Worm (Caenorhabditis elegans) whole organism, midembryonic: ENCODE results near the gene shpk-1.

Experiments used
- T22C8.4 ChIP-seq: fragments of 200-800 bp; sonication (Bioruptor generic); IDR thresholded peaks from 2 replicates; pipeline ENCODE4 v1.3.6; 2022; ENCODE audit warnings: missing genetic modification characterization, missing compliant biosample characterization
- cog-1 ChIP-seq: sonication (generic microtip); optimal IDR thresholded peaks from 2 replicates; lab custom pipeline; 2016; ENCODE audit warnings: missing genetic modification characterization, missing compliant biosample characterization
- flt-1 ChIP-seq: fragments of 200-800 bp; sonication (Bioruptor generic); IDR thresholded peaks from 2 replicates; pipeline ENCODE4 v1.3.6; 2022; ENCODE audit warnings: missing genetic modification characterization, missing compliant biosample characterization
- klf-2 ChIP-seq: fragments of 200-800 bp; sonication (Bioruptor generic); conservative IDR thresholded peaks from 2 replicates; pipeline ENCODE4 v1.3.6; 2022; ENCODE audit warnings: missing genetic modification reagents, missing genetic modification characterization, missing compliant biosample characterization
- med-1 ChIP-seq: sonication (generic microtip); optimal IDR thresholded peaks from 2 replicates; lab custom pipeline; 2017; ENCODE audit warnings: missing genetic modification characterization, mild to moderate bottlenecking, missing compliant biosample characterization, antibody characterized with exemption, missing genetic modification reagents; ENCODE audit not compliant: insufficient read depth
- ref-1 ChIP-seq: fragments of 200-800 bp; sonication (Bioruptor generic); conservative IDR thresholded peaks from 2 replicates; pipeline ENCODE4 v1.3.6; 2022; ENCODE audit warnings: missing genetic modification reagents, missing genetic modification characterization, missing compliant biosample characterization
- tab-1 ChIP-seq: fragments of 200-800 bp; sonication (Bioruptor generic); IDR thresholded peaks from 2 replicates; pipeline ENCODE4 v1.3.6; 2022; ENCODE audit warnings: missing genetic modification characterization, missing compliant biosample characterization
- ztf-23 ChIP-seq: fragments of 200-800 bp; sonication (Bioruptor generic); IDR thresholded peaks from 2 replicates; pipeline ENCODE4 v1.3.6; 2022; ENCODE audit warnings: missing genetic modification reagents, missing genetic modification characterization, missing compliant biosample characterization
- ztf-29 ChIP-seq: fragments of 200-800 bp; sonication (Bioruptor generic); IDR thresholded peaks from 2 replicates; pipeline ENCODE4 v1.3.6; 2022; ENCODE audit warnings: missing genetic modification reagents, missing genetic modification characterization, missing compliant biosample characterization

Gene shpk-1

DNA sequence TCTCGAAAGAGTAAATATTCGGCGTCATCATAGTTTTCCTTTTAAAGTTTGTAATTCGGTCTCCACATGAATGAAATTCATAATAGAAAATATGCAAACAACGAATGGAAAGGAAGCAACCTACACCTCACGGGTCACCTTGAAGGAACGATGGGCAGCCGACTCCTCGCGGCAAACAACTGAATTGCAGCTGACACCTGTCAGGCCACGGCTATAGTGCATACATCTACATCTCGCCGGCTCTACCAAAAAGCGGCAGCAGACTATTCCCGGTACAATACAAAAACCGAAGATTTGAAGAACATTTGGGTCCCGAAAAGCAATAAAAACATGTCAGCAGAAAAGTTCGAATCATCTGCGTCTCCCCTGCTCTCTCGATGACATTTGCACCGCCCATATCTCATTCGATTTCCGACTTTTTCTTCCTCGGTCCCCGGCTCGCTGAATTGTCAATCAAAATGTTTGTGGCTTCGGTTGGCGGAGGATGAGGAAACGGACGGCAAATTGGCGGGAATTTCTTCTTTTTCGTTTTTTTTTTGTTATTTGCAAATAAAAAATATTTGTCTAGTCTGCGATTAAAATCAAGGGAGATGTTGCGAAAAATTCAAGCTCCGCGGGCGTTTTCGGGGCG is 28.0 kb downstream of the shpk-1 start:
- TF ChIP-seq cog-1 (no peak), tab-1 (GFP tag; lab: Robert Waterston, UW) (no peak), klf-2 (no peak), med-1 (GFP tag; lab: Kevin White, UChicago) (no peak), T22C8.4 (GFP tag; lab: Robert Waterston, UW) (no peak), ztf-23 (GFP tag; lab: Robert Waterston, UW) (no peak)

DNA sequence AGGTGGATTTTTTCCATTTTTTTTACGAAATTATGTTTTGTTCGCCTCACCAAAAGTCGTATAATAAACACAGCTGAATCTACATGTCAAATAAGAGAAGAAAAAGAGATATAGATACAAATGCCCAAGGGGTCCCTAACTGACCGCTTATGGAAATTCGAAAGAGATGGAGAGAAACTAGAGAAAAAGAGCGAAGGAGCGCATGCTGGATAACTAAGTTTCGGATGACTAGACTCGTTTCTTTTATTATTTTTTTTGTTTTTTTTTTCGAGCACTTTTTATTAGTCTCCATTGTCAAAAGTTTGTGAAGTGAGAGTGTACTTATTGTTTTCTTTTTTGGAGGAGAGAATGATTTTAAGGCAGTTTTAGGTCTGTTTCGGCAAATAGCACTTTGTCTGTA is 29.9 kb downstream of the shpk-1 start:
- TF ChIP-seq ref-1 = no peak
- TF ChIP-seq ztf-29 (GFP tag; lab: Robert Waterston, UW) = no peak
- no peak for TF ChIP-seq klf-2
- no peak for TF ChIP-seq cog-1
- TF ChIP-seq flt-1 (GFP tag; lab: Robert Waterston, UW) = no peak
- no peak for TF ChIP-seq ztf-23 (GFP tag; lab: Robert Waterston, UW)
- TF ChIP-seq T22C8.4 (GFP tag; lab: Robert Waterston, UW) = no peak
- no peak for TF ChIP-seq med-1 (GFP tag; lab: Kevin White, UChicago)
- no peak for TF ChIP-seq tab-1 (GFP tag; lab: Robert Waterston, UW)

DNA sequence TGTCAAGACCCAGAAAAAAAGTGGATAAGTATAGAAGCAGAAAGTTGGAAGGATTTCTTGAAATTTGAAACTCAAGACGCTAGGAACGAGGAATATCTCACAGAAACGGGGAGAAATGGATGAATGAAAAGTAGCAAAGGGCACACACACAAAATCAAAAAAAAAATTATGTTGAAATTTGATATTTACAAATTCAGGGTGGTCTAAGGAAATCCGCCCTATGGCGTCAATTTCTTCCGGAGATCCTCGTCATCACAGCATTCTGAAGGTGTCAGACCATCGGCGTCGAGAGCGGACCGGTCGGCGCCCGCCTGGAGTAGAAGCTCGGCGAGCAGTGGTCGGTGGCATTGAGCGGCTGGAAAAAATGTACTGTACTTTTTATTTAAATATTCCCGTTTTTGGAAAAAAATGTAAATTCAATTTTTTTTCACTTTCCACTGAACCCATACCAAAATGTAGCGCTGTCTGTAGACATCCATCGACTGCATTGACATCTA is 32.2 kb downstream of the shpk-1 start:
- TF ChIP-seq ref-1 = no peak
- TF ChIP-seq cog-1 = no peak
- TF ChIP-seq ztf-29 (GFP tag; lab: Robert Waterston, UW) = no peak
- no peak for TF ChIP-seq T22C8.4 (GFP tag; lab: Robert Waterston, UW)
- no peak for TF ChIP-seq tab-1 (GFP tag; lab: Robert Waterston, UW)
- no peak for TF ChIP-seq med-1 (GFP tag; lab: Kevin White, UChicago)
- TF ChIP-seq ztf-23 (GFP tag; lab: Robert Waterston, UW) = no peak
- no peak for TF ChIP-seq klf-2
- no peak for TF ChIP-seq flt-1 (GFP tag; lab: Robert Waterston, UW)

DNA sequence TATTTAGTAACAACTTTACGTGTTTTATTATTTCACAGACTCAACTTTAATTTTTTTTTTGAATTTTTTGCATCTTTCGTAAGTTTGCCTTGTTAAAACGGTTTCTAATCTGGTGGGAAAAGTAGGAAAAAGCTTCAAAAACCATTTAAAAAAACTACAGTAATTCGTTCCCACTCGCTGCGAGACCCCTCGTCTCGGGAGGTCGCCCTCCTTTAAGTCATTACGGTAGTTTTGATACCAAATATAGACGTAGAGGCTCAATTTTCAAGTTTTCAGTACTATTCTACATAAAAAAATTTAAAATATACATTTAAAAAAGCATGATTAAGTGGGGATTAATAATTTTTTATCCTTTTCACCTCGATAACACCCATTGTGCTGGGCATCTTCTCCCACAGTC is 33.0 kb downstream of the shpk-1 start:
- TF ChIP-seq tab-1 (GFP tag; lab: Robert Waterston, UW) (no peak), ref-1 (no peak), flt-1 (GFP tag; lab: Robert Waterston, UW) (no peak), ztf-29 (GFP tag; lab: Robert Waterston, UW) (no peak), T22C8.4 (GFP tag; lab: Robert Waterston, UW) (no peak), cog-1 (no peak), klf-2 (no peak)

- TF ChIP-seq flt-1 (GFP tag; lab: Robert Waterston, UW) (no peak), cog-1 (no peak), klf-2 (no peak), med-1 (GFP tag; lab: Kevin White, UChicago) (no peak), ref-1 (no peak), ztf-23 (GFP tag; lab: Robert Waterston, UW) (no peak), T22C8.4 (GFP tag; lab: Robert Waterston, UW) (no peak)
These were observed 33.8 kb downstream of the shpk-1 start, which contains the start of gene acbp-5 for ce11 chrIII:13641588-13641987. Gene acbp-5 (minus strand): TSS chrIII:13641688.

DNA sequence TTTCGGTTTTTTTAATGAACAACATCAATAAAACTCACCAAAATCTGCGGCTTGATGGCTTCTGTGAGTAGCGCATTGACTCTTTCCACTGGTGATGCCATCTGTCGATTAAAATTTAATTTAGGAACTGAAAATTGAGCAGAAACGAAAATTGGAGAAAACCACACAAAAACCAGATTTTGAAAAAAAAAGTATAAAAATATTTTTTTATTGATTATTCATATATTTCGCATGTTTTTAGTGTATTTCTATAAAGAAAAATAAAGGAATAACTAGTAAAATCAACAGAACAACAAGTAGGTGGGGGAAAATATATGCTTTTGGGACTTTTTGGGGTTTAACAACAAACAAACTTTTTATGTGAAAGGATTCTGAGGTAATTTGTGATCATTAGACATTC is 34.4 kb downstream of the shpk-1 start, which contains the start of gene T12D8.10:
T12D8.10 (minus strand) TSS at position 101 of the 400 bp plus-strand sequence.
- TF ChIP-seq ztf-23 (GFP tag; lab: Robert Waterston, UW) = no peak
- no peak for TF ChIP-seq cog-1
- no peak for TF ChIP-seq med-1 (GFP tag; lab: Kevin White, UChicago)
- no peak for TF ChIP-seq flt-1 (GFP tag; lab: Robert Waterston, UW)
- no peak for TF ChIP-seq tab-1 (GFP tag; lab: Robert Waterston, UW)
- no peak for TF ChIP-seq ztf-29 (GFP tag; lab: Robert Waterston, UW)
- no peak for TF ChIP-seq T22C8.4 (GFP tag; lab: Robert Waterston, UW)
- no peak for TF ChIP-seq ref-1
- no peak for TF ChIP-seq klf-2

DNA sequence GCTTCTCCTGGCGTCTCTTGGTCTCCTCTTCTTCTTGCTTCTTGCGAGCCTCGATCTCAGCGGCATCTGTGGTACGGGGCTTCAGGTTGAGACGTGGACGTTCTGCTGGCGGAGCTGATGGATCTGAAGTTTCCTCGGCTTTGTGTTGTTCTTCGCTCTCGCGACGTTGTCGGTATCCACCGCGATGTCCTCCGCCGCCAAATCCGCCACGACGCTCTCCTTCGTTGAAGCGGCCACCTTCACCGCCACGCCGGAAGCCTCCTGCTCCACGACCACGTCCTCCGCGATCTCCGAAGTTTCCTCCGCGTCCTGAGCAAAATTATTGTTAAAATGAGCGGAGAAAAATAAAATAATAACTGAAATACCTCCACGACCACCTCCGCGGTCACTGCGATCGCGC is 35.0 kb downstream of the shpk-1 start:
- TF ChIP-seq cog-1 (no peak), klf-2 (no peak), T22C8.4 (GFP tag; lab: Robert Waterston, UW) (no peak), ztf-23 (GFP tag; lab: Robert Waterston, UW) (no peak), ztf-29 (GFP tag; lab: Robert Waterston, UW) (no peak), flt-1 (GFP tag; lab: Robert Waterston, UW) (no peak), ref-1 (no peak), med-1 (GFP tag; lab: Kevin White, UChicago) (no peak), tab-1 (GFP tag; lab: Robert Waterston, UW) (no peak)

ce11 chrIII:13643534-13643933 is 35.7 kb downstream of the shpk-1 start, which contains the start of the genes drr-2 and set-16:
Gene drr-2 (minus strand): TSS chrIII:13643570.
Gene set-16 (plus strand): TSS chrIII:13643916.
- peak; percentile 96 for TF ChIP-seq T22C8.4 (GFP tag; lab: Robert Waterston, UW)
- peak; percentile 100 for TF ChIP-seq ztf-23 (GFP tag; lab: Robert Waterston, UW)
- no peak for TF ChIP-seq ref-1
- no peak; the same call in 1 of the 2 replicates for TF ChIP-seq ztf-29 (GFP tag; lab: Robert Waterston, UW)
- peak; percentile 84 for TF ChIP-seq flt-1 (GFP tag; lab: Robert Waterston, UW)
- no peak for TF ChIP-seq klf-2
- TF ChIP-seq tab-1 (GFP tag; lab: Robert Waterston, UW) = no peak
- TF ChIP-seq med-1 (GFP tag; lab: Kevin White, UChicago) = peak; percentile 31
- TF ChIP-seq cog-1 = peak; percentile 98

DNA sequence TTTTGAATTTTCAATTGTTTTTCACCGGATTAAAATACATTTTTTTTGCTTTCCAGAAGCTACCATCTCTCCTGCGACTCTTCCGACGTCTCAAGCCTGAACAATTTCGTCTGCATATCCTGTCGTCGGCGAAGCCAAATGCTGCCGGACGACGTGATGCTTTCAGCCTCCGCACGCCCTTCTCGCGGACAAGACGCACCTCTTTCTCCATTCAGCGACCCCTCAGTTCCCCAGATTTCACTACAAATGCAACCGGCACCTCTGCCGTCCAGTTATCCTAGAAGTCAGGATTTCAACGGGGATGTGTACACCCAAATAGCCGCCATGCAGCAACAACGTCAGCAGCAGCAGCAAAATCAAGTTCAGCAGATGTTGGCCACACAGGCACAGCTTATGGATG is 36.5 kb downstream of the shpk-1 start:
- no peak for TF ChIP-seq ztf-23 (GFP tag; lab: Robert Waterston, UW)
- TF ChIP-seq klf-2 = no peak
- no peak for TF ChIP-seq T22C8.4 (GFP tag; lab: Robert Waterston, UW)
- TF ChIP-seq ref-1 = no peak
- TF ChIP-seq flt-1 (GFP tag; lab: Robert Waterston, UW) = 0 out of 2 replicates have a peak, but pooled peaks have one; percentile 18
- TF ChIP-seq med-1 (GFP tag; lab: Kevin White, UChicago) = no peak
- no peak for TF ChIP-seq ztf-29 (GFP tag; lab: Robert Waterston, UW)
- no peak for TF ChIP-seq tab-1 (GFP tag; lab: Robert Waterston, UW)
